Worm (Caenorhabditis elegans) whole organism, L2 larva: ENCODE results near the gene Y55D9A.2.

Source experiments
- C34F6.9 ChIP-seq: fragments of 150-350 bp; optimal IDR thresholded peaks from 2 replicates; lab custom pipeline; 2014; ENCODE audit warnings: missing biosample characterization, missing genetic modification characterization
- F13H6.1 ChIP-seq: sonication (generic microtip); optimal IDR thresholded peaks from 2 replicates; lab custom pipeline; 2016; ENCODE audit warnings: missing genetic modification characterization, missing compliant biosample characterization
- R02D3.7 ChIP-seq: fragments of 150-350 bp; optimal IDR thresholded peaks from 2 replicates; lab custom pipeline; 2014; ENCODE audit warnings: missing biosample characterization, missing genetic modification characterization
- ZK546.5 ChIP-seq: sonication (generic microtip); optimal IDR thresholded peaks from 2 replicates; lab custom pipeline; 2017; ENCODE audit warnings: missing biosample characterization, missing genetic modification characterization
- ama-1 ChIP-seq: fragments of 150-350 bp; optimal IDR thresholded peaks from 2 replicates; lab custom pipeline; 2018; ENCODE audit warnings: inconsistent platforms
- blmp-1 ChIP-seq: sonication (generic microtip); optimal IDR thresholded peaks from 2 replicates; lab custom pipeline; 2017; ENCODE audit warnings: missing genetic modification characterization, mild to moderate bottlenecking, missing compliant biosample characterization, antibody characterized with exemption, moderate library complexity; ENCODE audit not compliant: insufficient read depth
- ceh-16 ChIP-seq: fragments of 150-350 bp; optimal IDR thresholded peaks from 2 replicates; lab custom pipeline; 2014; ENCODE audit warnings: missing biosample characterization, missing genetic modification characterization
- crh-2 ChIP-seq: sonication (generic microtip); optimal IDR thresholded peaks from 2 replicates; lab custom pipeline; 2017; ENCODE audit warnings: missing biosample characterization, missing genetic modification characterization
- dmd-4 ChIP-seq: sonication (generic microtip); optimal IDR thresholded peaks from 2 replicates; lab custom pipeline; 2017; ENCODE audit warnings: missing biosample characterization, missing genetic modification characterization
- egl-27 ChIP-seq: sonication (generic microtip); optimal IDR thresholded peaks from 3 replicates; lab custom pipeline; 2017; ENCODE audit warnings: missing biosample characterization, missing genetic modification reagents, missing genetic modification characterization
- elt-3 ChIP-seq: sonication (generic microtip); optimal IDR thresholded peaks from 2 replicates; lab custom pipeline; 2017; ENCODE audit warnings: missing biosample characterization, missing genetic modification characterization
- fos-1 ChIP-seq: fragments of 150-350 bp; optimal IDR thresholded peaks from 2 replicates; lab custom pipeline; 2014; ENCODE audit warnings: missing biosample characterization, missing genetic modification characterization
- gmeb-1 ChIP-seq: fragments of 150-350 bp; optimal IDR thresholded peaks from 2 replicates; lab custom pipeline; 2014; ENCODE audit warnings: missing biosample characterization, missing genetic modification characterization
- lin-11 ChIP-seq: fragments of 150-350 bp; sonication (generic microtip); optimal IDR thresholded peaks from 2 replicates; lab custom pipeline; 2014; ENCODE audit warnings: missing biosample characterization, missing genetic modification characterization, inconsistent platforms, mixed read lengths
- lin-13 ChIP-seq: fragments of 150-350 bp; optimal IDR thresholded peaks from 2 replicates; lab custom pipeline; 2014; ENCODE audit warnings: missing biosample characterization, missing genetic modification reagents, missing genetic modification characterization
- lsy-2 ChIP-seq, 2 experiments: fragments of 150-350 bp in 1 of 2; sonication (generic microtip) in 1 of 2; optimal IDR thresholded peaks; 2 replicates each; lab custom pipeline; 2014 to 2017; ENCODE audit warnings: missing biosample characterization in 2 of 2, missing genetic modification characterization in 2 of 2
- mab-5 ChIP-seq: fragments of 150-350 bp; optimal IDR thresholded peaks from 2 replicates; lab custom pipeline; 2014; ENCODE audit warnings: missing biosample characterization, missing genetic modification characterization
- mbf-1 ChIP-seq: sonication (generic microtip); optimal IDR thresholded peaks from 2 replicates; lab custom pipeline; 2017; ENCODE audit warnings: missing biosample characterization, missing genetic modification characterization
- mdl-1 ChIP-seq, 2 experiments: fragments of 150-350 bp in 1 of 2; sonication (generic microtip) in 1 of 2; optimal IDR thresholded peaks; 2 replicates each; lab custom pipeline; 2017; ENCODE audit warnings: missing biosample characterization in 2 of 2, missing genetic modification characterization in 2 of 2
- nhr-10 ChIP-seq: sonication (generic microtip); optimal IDR thresholded peaks from 2 replicates; lab custom pipeline; 2017; ENCODE audit warnings: missing biosample characterization, missing genetic modification characterization
- nhr-11 ChIP-seq: fragments of 150-350 bp; optimal IDR thresholded peaks from 2 replicates; lab custom pipeline; 2014; ENCODE audit warnings: missing biosample characterization, missing genetic modification characterization
- nhr-12 ChIP-seq: fragments of 150-350 bp; optimal IDR thresholded peaks from 2 replicates; lab custom pipeline; 2014; ENCODE audit warnings: missing biosample characterization, missing genetic modification characterization
- nhr-129 ChIP-seq: fragments of 150-350 bp; optimal IDR thresholded peaks from 2 replicates; lab custom pipeline; 2014; ENCODE audit warnings: missing biosample characterization, missing genetic modification characterization
- nhr-21 ChIP-seq: fragments of 150-350 bp; optimal IDR thresholded peaks from 2 replicates; lab custom pipeline; 2014; ENCODE audit warnings: missing biosample characterization, missing genetic modification characterization
- nhr-237 ChIP-seq: fragments of 150-350 bp; optimal IDR thresholded peaks from 2 replicates; lab custom pipeline; 2014; ENCODE audit warnings: missing biosample characterization, missing genetic modification characterization
- nhr-25 ChIP-seq: fragments of 150-350 bp; sonication (generic microtip); optimal IDR thresholded peaks from 3 replicates; lab custom pipeline; 2014; ENCODE audit warnings: missing biosample characterization, missing genetic modification characterization
- nhr-6 ChIP-seq: fragments of 150-350 bp; optimal IDR thresholded peaks from 2 replicates; lab custom pipeline; 2014; ENCODE audit warnings: missing biosample characterization, missing genetic modification characterization
- peb-1 ChIP-seq: fragments of 150-350 bp; optimal IDR thresholded peaks from 2 replicates; lab custom pipeline; 2014; ENCODE audit warnings: missing biosample characterization, missing genetic modification characterization
- sem-4 ChIP-seq: fragments of 150-350 bp; optimal IDR thresholded peaks from 2 replicates; lab custom pipeline; 2014; ENCODE audit warnings: missing biosample characterization, missing genetic modification reagents, missing genetic modification characterization
- skn-1 ChIP-seq: sonication (generic microtip); optimal IDR thresholded peaks from 2 replicates; lab custom pipeline; 2017; ENCODE audit warnings: missing biosample characterization, missing genetic modification characterization
- sma-3 ChIP-seq: sonication (generic microtip); optimal IDR thresholded peaks from 2 replicates; lab custom pipeline; 2016; ENCODE audit warnings: missing genetic modification reagents, missing genetic modification characterization, missing compliant biosample characterization
- sma-9 ChIP-seq, 2 experiments: fragments of 150-350 bp in 1 of 2; sonication (generic microtip) in 1 of 2; optimal IDR thresholded peaks; 2 replicates each; lab custom pipeline; 2014 to 2016; ENCODE audit warnings: missing genetic modification characterization in 2 of 2, mild to moderate bottlenecking in 1 of 2, missing biosample characterization in 1 of 2, missing compliant biosample characterization in 1 of 2, missing genetic modification reagents in 1 of 2, moderate library complexity in 1 of 2
- snpc-4 ChIP-seq: fragments of 150-350 bp; optimal IDR thresholded peaks from 2 replicates; lab custom pipeline; 2014; ENCODE audit warnings: missing biosample characterization, missing genetic modification characterization
- unc-39 ChIP-seq: fragments of 150-350 bp; optimal IDR thresholded peaks from 2 replicates; lab custom pipeline; 2014; ENCODE audit warnings: missing biosample characterization, missing genetic modification characterization
- unc-55 ChIP-seq: fragments of 150-350 bp; sonication (generic microtip); optimal IDR thresholded peaks from 3 replicates; lab custom pipeline; 2014; ENCODE audit warnings: missing biosample characterization, missing genetic modification reagents, missing genetic modification characterization
- unc-62 ChIP-seq: fragments of 150-350 bp; optimal IDR thresholded peaks from 2 replicates; lab custom pipeline; 2014; ENCODE audit warnings: missing biosample characterization, missing genetic modification reagents, missing genetic modification characterization
- zag-1 ChIP-seq: fragments of 150-350 bp; optimal IDR thresholded peaks from 2 replicates; lab custom pipeline; 2014; ENCODE audit warnings: missing biosample characterization, missing genetic modification characterization
- ztf-1 ChIP-seq: fragments of 200-800 bp; sonication (Bioruptor generic); conservative IDR thresholded peaks from 2 replicates; pipeline ENCODE4 v1.3.6; 2022; ENCODE audit warnings: missing genetic modification characterization, missing compliant biosample characterization
- ztf-11 ChIP-seq: sonication (generic microtip); optimal IDR thresholded peaks from 2 replicates; lab custom pipeline; 2017; ENCODE audit warnings: missing biosample characterization, missing genetic modification characterization
- ztf-4 ChIP-seq: fragments of 150-350 bp; optimal IDR thresholded peaks from 2 replicates; lab custom pipeline; 2014; ENCODE audit warnings: missing biosample characterization, missing genetic modification characterization

The Y55D9A.2 gene

ce11 chrIV:12558925-12559450, 46.2 kb downstream of the Y55D9A.2 start, which contains the start of the genes ZK795.2 and ZK795.3:
TSS of gene ZK795.2 (minus strand) at chrIV:12558975.
TSS of gene ZK795.3 (plus strand) at chrIV:12559365.
- peak; percentile 74 for TF ChIP-seq nhr-25 (tag; lab: Kevin White, UChicago)
- peak; percentile 67 for TF ChIP-seq lin-13 (GFP tag; lab: Kevin White, UChicago)
- peak; percentile 19 for TF ChIP-seq nhr-129 (tag; lab: Kevin White, UChicago)
- TF ChIP-seq egl-27 (tag; lab: Kevin White, UChicago), result no peak
- TF ChIP-seq elt-3 (tag; lab: Kevin White, UChicago), result no peak
- peak; percentile 11 for TF ChIP-seq fos-1 (tag; lab: Kevin White, UChicago)
- TF ChIP-seq mbf-1 (tag; lab: Kevin White, UChicago), result no peak
- peak; percentile 11 for TF ChIP-seq mab-5 (tag; lab: Kevin White, UChicago)
- TF ChIP-seq snpc-4 (tag; lab: Kevin White, UChicago), result peak; percentile 39
- TF ChIP-seq sma-3 (GFP tag; lab: Kevin White, UChicago), result peak; percentile 42
- peak; percentile 99 for TF ChIP-seq gmeb-1 (tag; lab: Kevin White, UChicago)
- TF ChIP-seq sma-9 (GFP tag; optimal IDR thresholded peaks at IDR 0.05; lab: Kevin White, UChicago), result peak; percentile 56
- no peak for TF ChIP-seq sma-9 (tag; optimal IDR thresholded peaks at IDR 0.05; lab: Kevin White, UChicago)
- TF ChIP-seq ztf-11 (tag; lab: Kevin White, UChicago), result no peak
- peak; percentile 56 for TF ChIP-seq crh-2 (tag; lab: Kevin White, UChicago)
- TF ChIP-seq ztf-4 (tag; lab: Kevin White, UChicago), result no peak
- TF ChIP-seq nhr-6, result peak; percentile 22
- no peak for TF ChIP-seq dmd-4 (tag; lab: Kevin White, UChicago)
- TF ChIP-seq nhr-10, result no peak
- TF ChIP-seq R02D3.7 (tag; lab: Kevin White, UChicago), result no peak
- TF ChIP-seq nhr-12, result no peak
- peak; percentile 88 for TF ChIP-seq unc-55 (GFP tag; lab: Kevin White, UChicago)
- TF ChIP-seq unc-62 (GFP tag; lab: Kevin White, UChicago), result no peak
- TF ChIP-seq unc-39 (tag; lab: Kevin White, UChicago), result no peak
- TF ChIP-seq ama-1 (lab: Kevin White, UChicago), result no peak
- no peak for TF ChIP-seq skn-1 (tag; lab: Kevin White, UChicago)
- TF ChIP-seq lsy-2 (tag; optimal IDR thresholded peaks at IDR 0.05; lab: Kevin White, UChicago), result peak; percentile 73 to 85
- TF ChIP-seq nhr-11 (tag; lab: Kevin White, UChicago), result no peak
- TF ChIP-seq ztf-1 (GFP tag; lab: Robert Waterston, UW), result no peak
- TF ChIP-seq nhr-237 (tag; lab: Kevin White, UChicago), result no peak
- no peak for TF ChIP-seq lin-11 (tag; lab: Kevin White, UChicago)
- no peak for TF ChIP-seq ZK546.5 (tag; lab: Kevin White, UChicago)
- TF ChIP-seq sem-4 (tag; lab: Kevin White, UChicago), result no peak
- no peak for TF ChIP-seq blmp-1 (tag; lab: Kevin White, UChicago)
- TF ChIP-seq peb-1, result no peak
- TF ChIP-seq mdl-1 (tag; optimal IDR thresholded peaks at IDR 0.05; lab: Kevin White, UChicago), result no peak
- TF ChIP-seq nhr-21 (tag; lab: Kevin White, UChicago), result peak; percentile 32
- no peak for TF ChIP-seq zag-1 (tag; lab: Kevin White, UChicago)
- peak; percentile 1 for TF ChIP-seq F13H6.1 (tag; lab: Kevin White, UChicago)
- peak; percentile 84 for TF ChIP-seq C34F6.9 (tag; lab: Kevin White, UChicago)
- TF ChIP-seq ceh-16 (tag; lab: Kevin White, UChicago), result no peak

ce11 chrIV:12551944-12552343, 53.3 kb downstream of the Y55D9A.2 start:
- TF ChIP-seq fos-1 (tag; lab: Kevin White, UChicago), result no peak
